Fruit fly (Drosophila melanogaster) whole organism, embryonic: Measurements from ENCODE around the gene tplus3a.

Experiments used
- Adf1 ChIP-seq: fragments of 200-800 bp; sonication (Bioruptor generic); IDR thresholded peaks from 2 replicates; pipeline ENCODE4 v1.3.6; 2022; ENCODE audit warnings: missing biosample characterization, missing genetic modification characterization
- CG11695 ChIP-seq: fragments of 200-800 bp; sonication (Bioruptor generic); IDR thresholded peaks from 3 replicates; pipeline ENCODE4 v1.3.6; 2022; ENCODE audit warnings: missing biosample characterization, missing genetic modification characterization
- CG12391 ChIP-seq: fragments of 200-800 bp; sonication (Bioruptor generic); optimal IDR thresholded peaks from 3 replicates; lab custom pipeline; 2018; ENCODE audit warnings: missing biosample characterization, mild to moderate bottlenecking, missing genetic modification characterization, moderate library complexity
- CG14441 ChIP-seq: fragments of 200-800 bp; sonication (Bioruptor generic); IDR thresholded peaks from 2 replicates; pipeline ENCODE4 v1.3.6; 2022; ENCODE audit warnings: missing biosample characterization, missing genetic modification characterization
- CG15696 ChIP-seq: fragments of 200-800 bp; sonication (Bioruptor generic); optimal IDR thresholded peaks from 2 replicates; lab custom pipeline; 2019; ENCODE audit warnings: missing biosample characterization, mild to moderate bottlenecking, missing genetic modification characterization, moderate library complexity
- CG1832 ChIP-seq: fragments of 200-800 bp; sonication (Bioruptor generic); optimal IDR thresholded peaks from 2 replicates; lab custom pipeline; 2017; ENCODE audit warnings: missing biosample characterization, mild to moderate bottlenecking, missing genetic modification characterization, inconsistent platforms
- CG2120 ChIP-seq: fragments of 200-800 bp; sonication (Bioruptor generic); optimal IDR thresholded peaks from 3 replicates; lab custom pipeline; 2016; ENCODE audit warnings: missing biosample characterization, missing genetic modification characterization
- CG3065 ChIP-seq: fragments of 200-800 bp; sonication (Bioruptor generic); optimal IDR thresholded peaks from 2 replicates; lab custom pipeline; 2016; ENCODE audit warnings: missing biosample characterization, missing genetic modification characterization
- CG31224 ChIP-seq: fragments of 200-800 bp; sonication (Bioruptor generic); IDR thresholded peaks from 2 replicates; pipeline ENCODE4 v1.3.6; 2022; ENCODE audit warnings: missing biosample characterization, missing genetic modification characterization
- CG31365 ChIP-seq: fragments of 200-800 bp; sonication (Bioruptor generic); optimal IDR thresholded peaks from 2 replicates; lab custom pipeline; 2018; ENCODE audit warnings: missing biosample characterization, mild to moderate bottlenecking, missing genetic modification characterization
- CG43689 ChIP-seq: fragments of 200-800 bp; sonication (Bioruptor generic); IDR thresholded peaks from 2 replicates; pipeline ENCODE4 v1.3.6; 2022; ENCODE audit warnings: missing biosample characterization, missing genetic modification characterization
- CG4617 ChIP-seq: fragments of 200-800 bp; sonication (Bioruptor generic); optimal IDR thresholded peaks from 3 replicates; lab custom pipeline; 2016; ENCODE audit warnings: missing biosample characterization, missing genetic modification characterization, borderline replicate concordance
- CG4820 ChIP-seq: fragments of 200-800 bp; sonication (Bioruptor generic); optimal IDR thresholded peaks from 3 replicates; lab custom pipeline; 2016; ENCODE audit warnings: missing biosample characterization, missing genetic modification characterization
- CG5245 ChIP-seq: fragments of 200-800 bp; sonication (Bioruptor generic); optimal IDR thresholded peaks from 3 replicates; lab custom pipeline; 2016; ENCODE audit warnings: missing biosample characterization, missing genetic modification characterization
- CG6791 ChIP-seq: fragments of 200-800 bp; sonication (Bioruptor generic); IDR thresholded peaks from 3 replicates; pipeline ENCODE4 v1.3.6; 2022; ENCODE audit warnings: missing biosample characterization, missing genetic modification characterization; ENCODE audit not compliant: partially characterized antibody
- CG9876 ChIP-seq: fragments of 200-800 bp; sonication (Bioruptor generic); optimal IDR thresholded peaks from 2 replicates; lab custom pipeline; 2016; ENCODE audit warnings: missing biosample characterization, missing genetic modification characterization
- CrebB ChIP-seq: fragments of 200-800 bp; sonication (Bioruptor generic); optimal IDR thresholded peaks from 3 replicates; lab custom pipeline; 2018; ENCODE audit warnings: missing biosample characterization, mild to moderate bottlenecking, missing genetic modification characterization
- Deaf1 ChIP-seq: fragments of 200-800 bp; optimal IDR thresholded peaks from 3 replicates; lab custom pipeline; 2019; ENCODE audit warnings: missing biosample characterization, mild to moderate bottlenecking, missing genetic modification characterization, moderate library complexity
- Dll ChIP-seq: fragments of 200-800 bp; sonication (Bioruptor generic); IDR thresholded peaks from 4 replicates; pipeline ENCODE4 v1.3.6; 2022; ENCODE audit warnings: missing biosample characterization, missing genetic modification characterization; ENCODE audit not compliant: partially characterized antibody
- E2f1 ChIP-seq: fragments of 200-800 bp; sonication (Bioruptor generic); IDR thresholded peaks from 2 replicates; pipeline ENCODE4 v1.3.6; 2022; ENCODE audit warnings: missing biosample characterization, missing genetic modification characterization
- ERR ChIP-seq: fragments of 200-800 bp; sonication (Bioruptor generic); optimal IDR thresholded peaks from 2 replicates; lab custom pipeline; 2016; ENCODE audit warnings: missing biosample characterization, missing genetic modification characterization
- Elba2 ChIP-seq: fragments of 200-800 bp; sonication (Bioruptor generic); optimal IDR thresholded peaks from 3 replicates; lab custom pipeline; 2016; ENCODE audit warnings: missing biosample characterization, missing genetic modification characterization
- Ets65A ChIP-seq: fragments of 200-800 bp; sonication (Bioruptor generic); peaks from one replicate; lab custom pipeline; 2016; ENCODE audit warnings: missing biosample characterization, missing genetic modification characterization
- Hand ChIP-seq: fragments of 200-800 bp; sonication (Bioruptor generic); optimal IDR thresholded peaks from 2 replicates; lab custom pipeline; 2017; ENCODE audit warnings: mild to moderate bottlenecking, missing biosample characterization, missing genetic modification reagents, missing genetic modification characterization
- Jarid2 ChIP-seq: fragments of 200-800 bp; sonication (Bioruptor generic); optimal IDR thresholded peaks from 3 replicates; lab custom pipeline; 2017; ENCODE audit warnings: mild to moderate bottlenecking, missing biosample characterization, missing genetic modification reagents, missing genetic modification characterization
- Kr ChIP-seq: fragments of 200-800 bp; sonication (Bioruptor generic); optimal IDR thresholded peaks from 2 replicates; lab custom pipeline; 2017; ENCODE audit warnings: missing biosample characterization, mild to moderate bottlenecking, missing genetic modification characterization
- Lpt ChIP-seq: fragments of >200 bp; optimal IDR thresholded peaks from 2 replicates; lab custom pipeline; 2018; ENCODE audit warnings: missing biosample characterization, missing genetic modification characterization
- MBD-R2 ChIP-seq: fragments of 200-800 bp; sonication (Bioruptor generic); IDR thresholded peaks from 2 replicates; pipeline ENCODE4 v1.3.6; 2022; ENCODE audit warnings: missing biosample characterization, missing genetic modification characterization
- NK7.1 ChIP-seq: fragments of 200-800 bp; sonication (Bioruptor generic); optimal IDR thresholded peaks from 3 replicates; lab custom pipeline; 2016; ENCODE audit warnings: missing biosample characterization, missing genetic modification characterization
- Neu2 ChIP-seq: fragments of 200-800 bp; sonication (Bioruptor generic); optimal IDR thresholded peaks from 3 replicates; lab custom pipeline; 2016; ENCODE audit warnings: missing biosample characterization, missing genetic modification characterization, borderline replicate concordance
- Nf-YB ChIP-seq: fragments of 200-800 bp; sonication (Bioruptor generic); optimal IDR thresholded peaks from 3 replicates; lab custom pipeline; 2019; ENCODE audit warnings: missing biosample characterization, mild to moderate bottlenecking, missing genetic modification characterization, moderate library complexity
- Ptx1 ChIP-seq: fragments of 200-800 bp; sonication (Bioruptor generic); IDR thresholded peaks from 2 replicates; pipeline ENCODE4 v1.3.6; 2022; ENCODE audit warnings: missing biosample characterization, missing genetic modification characterization
- Sry-β ChIP-seq: fragments of 200-800 bp; sonication (Bioruptor generic); optimal IDR thresholded peaks from 2 replicates; lab custom pipeline; 2018; ENCODE audit warnings: missing biosample characterization, mild to moderate bottlenecking, missing genetic modification characterization, moderate library complexity
- Vsx1 ChIP-seq: fragments of 200-800 bp; sonication (Bioruptor generic); optimal IDR thresholded peaks from 2 replicates; lab custom pipeline; 2017; ENCODE audit warnings: missing biosample characterization, mild to moderate bottlenecking, missing genetic modification characterization, missing genetic modification reagents
- ash1 ChIP-seq: fragments of 200-800 bp; sonication (Bioruptor generic); optimal IDR thresholded peaks from 2 replicates; lab custom pipeline; 2018; ENCODE audit warnings: missing biosample characterization, mild to moderate bottlenecking, missing genetic modification characterization
- bowl ChIP-seq: fragments of 200-800 bp; sonication (Bioruptor generic); IDR thresholded peaks from 2 replicates; pipeline ENCODE4 v1.3.6; 2022; ENCODE audit warnings: missing biosample characterization, missing genetic modification characterization
- cas ChIP-seq: fragments of 200-800 bp; sonication (Bioruptor generic); IDR thresholded peaks from 2 replicates; pipeline ENCODE4 v1.3.6; 2022; ENCODE audit warnings: missing biosample characterization, missing genetic modification characterization
- cg ChIP-seq: fragments of 200-800 bp; sonication (Bioruptor generic); optimal IDR thresholded peaks from 3 replicates; lab custom pipeline; 2019; ENCODE audit warnings: missing biosample characterization, mild to moderate bottlenecking, missing genetic modification characterization, moderate library complexity
- ci ChIP-seq: fragments of 200-800 bp; sonication (Bioruptor generic); IDR thresholded peaks from 3 replicates; pipeline ENCODE4 v1.3.6; 2022; ENCODE audit warnings: missing biosample characterization, missing genetic modification characterization
- croc ChIP-seq: fragments of 200-800 bp; sonication (Bioruptor generic); conservative IDR thresholded peaks from 3 replicates; pipeline ENCODE4 v1.3.6; 2022; ENCODE audit warnings: missing biosample characterization, missing genetic modification characterization
- dpn ChIP-seq, 2 experiments: fragments of 200-800 bp; sonication (Bioruptor generic); optimal IDR thresholded peaks; 3 replicates each; lab custom pipeline; 2016; ENCODE audit warnings: missing biosample characterization in 2 of 2, missing genetic modification characterization in 2 of 2
- ewg ChIP-seq: fragments of 200-800 bp; sonication (Bioruptor generic); optimal IDR thresholded peaks from 3 replicates; lab custom pipeline; 2017; ENCODE audit warnings: mild to moderate bottlenecking, missing biosample characterization, missing genetic modification reagents, missing genetic modification characterization
- fd64A ChIP-seq: fragments of 200-800 bp; sonication (Bioruptor generic); optimal IDR thresholded peaks from 3 replicates; lab custom pipeline; 2018; ENCODE audit warnings: missing biosample characterization, mild to moderate bottlenecking, missing genetic modification characterization
- gem ChIP-seq: fragments of 200-800 bp; sonication (Bioruptor generic); optimal IDR thresholded peaks from 2 replicates; lab custom pipeline; 2019; ENCODE audit warnings: missing biosample characterization, mild to moderate bottlenecking, missing genetic modification characterization, moderate library complexity
- hbn ChIP-seq: fragments of 200-800 bp; sonication (Bioruptor generic); IDR thresholded peaks from 2 replicates; pipeline ENCODE4 v1.3.6; 2022; ENCODE audit warnings: missing biosample characterization, missing genetic modification characterization; ENCODE audit not compliant: partially characterized antibody
- maf-S ChIP-seq: fragments of 200-800 bp; sonication (Bioruptor generic); optimal IDR thresholded peaks from 2 replicates; lab custom pipeline; 2016; ENCODE audit warnings: missing biosample characterization, missing genetic modification characterization
- nerfin-2 ChIP-seq: fragments of 200-800 bp; sonication (Bioruptor generic); IDR thresholded peaks from 2 replicates; pipeline ENCODE4 v1.3.6; 2022; ENCODE audit warnings: missing biosample characterization, missing genetic modification characterization; ENCODE audit not compliant: partially characterized antibody
- sima ChIP-seq: fragments of 200-800 bp; sonication (Bioruptor generic); optimal IDR thresholded peaks from 2 replicates; lab custom pipeline; 2016; ENCODE audit warnings: missing biosample characterization, missing genetic modification characterization
- ttk ChIP-seq: fragments of 200-800 bp; sonication (Bioruptor generic); IDR thresholded peaks from 2 replicates; pipeline ENCODE4 v2.1.2; 2022; ENCODE audit warnings: missing biosample characterization, missing genetic modification characterization
- vfl ChIP-seq: fragments of 200-800 bp; sonication (Bioruptor generic); optimal IDR thresholded peaks from 2 replicates; lab custom pipeline; 2016; ENCODE audit warnings: missing biosample characterization, missing genetic modification characterization
- zfh2 ChIP-seq: fragments of 200-800 bp; sonication (Bioruptor generic); optimal IDR thresholded peaks from 2 replicates; lab custom pipeline; 2016; ENCODE audit warnings: missing biosample characterization, missing genetic modification characterization

The tplus3a gene

DNA sequence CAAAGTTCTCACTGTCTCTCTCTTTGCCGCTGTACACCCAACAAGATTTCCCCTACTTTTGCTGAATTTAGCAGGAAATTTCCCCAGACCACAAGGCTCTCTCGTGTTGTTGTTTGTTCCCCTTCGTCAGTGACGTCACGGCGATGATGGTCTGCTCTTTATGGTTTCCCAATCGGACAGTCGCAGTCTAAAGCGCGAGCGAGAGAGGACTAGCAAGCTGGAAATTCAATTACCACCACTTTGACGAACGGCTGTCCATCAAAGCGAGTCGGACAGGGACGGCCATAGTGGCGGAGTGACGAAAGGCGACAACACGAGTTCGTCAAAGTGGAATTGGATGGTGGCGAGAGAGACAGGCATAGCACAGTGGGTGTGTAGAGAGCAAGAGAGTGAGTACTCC, 46.6 kb upstream of the tplus3a start (continued):
- TF ChIP-seq E2f1 (GFP tag; lab: Robert Waterston, UW), result no peak
- peak; percentile 99 for TF ChIP-seq Nf-YB
- TF ChIP-seq Lpt, result no peak
- TF ChIP-seq Deaf1 (tag; lab: Kevin White, UChicago), result peak; percentile 89
- TF ChIP-seq Jarid2, result peak; percentile 77
- no peak for TF ChIP-seq fd64A (GFP tag; lab: Kevin White, UChicago)
- TF ChIP-seq Adf1 (GFP tag; lab: Robert Waterston, UW), result peak; percentile 88
- TF ChIP-seq CG6791 (GFP tag; lab: Robert Waterston, UW), result peak; percentile 47; the same call in 1 of the 3 replicates
- TF ChIP-seq ash1 (GFP tag; lab: Kevin White, UChicago), result peak; percentile 76
- TF ChIP-seq Vsx1 (GFP tag; lab: Kevin White, UChicago), result peak; percentile 28
- no peak for TF ChIP-seq ci (GFP tag; lab: Robert Waterston, UW)
- TF ChIP-seq dpn (GFP tag; optimal IDR thresholded peaks at IDR 0.05; lab: Kevin White, UChicago), result peak in 1 of 2 experiments; percentile 17
- TF ChIP-seq Neu2 (GFP tag; lab: Kevin White, UChicago), result peak; percentile 99
- no peak for TF ChIP-seq vfl (GFP tag; lab: Kevin White, UChicago)

DNA sequence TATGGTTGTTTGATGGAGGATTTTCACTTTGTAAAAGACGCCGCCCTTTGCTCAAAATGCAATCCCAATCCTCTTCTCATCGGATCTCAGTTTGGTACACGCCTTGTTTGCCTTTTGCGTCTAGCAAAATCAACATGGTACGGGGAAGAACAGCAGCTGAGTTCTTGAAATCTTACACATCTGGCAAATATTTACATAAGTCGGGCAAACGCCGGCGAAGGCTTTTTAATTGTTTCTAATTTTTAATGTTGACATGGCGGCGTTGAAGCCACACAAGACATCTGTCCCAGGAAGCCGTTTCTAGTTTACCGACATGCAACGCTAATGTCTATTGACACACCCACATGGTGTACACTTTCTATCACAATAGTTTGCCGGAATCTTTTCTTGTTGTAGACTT, 34.1 kb upstream of the tplus3a start:
- TF ChIP-seq gem (tag; lab: Kevin White, UChicago), result peak; percentile 30
- TF ChIP-seq cg (GFP tag; lab: Kevin White, UChicago), result no peak
- no peak for TF ChIP-seq Sry-β (GFP tag; lab: Kevin White, UChicago)
- TF ChIP-seq MBD-R2, result no peak
- no peak for TF ChIP-seq ERR (GFP tag; lab: Kevin White, UChicago)
- TF ChIP-seq ewg, result no peak
- TF ChIP-seq sima (GFP tag; lab: Kevin White, UChicago), result no peak
- no peak for TF ChIP-seq CG14441
- no peak for TF ChIP-seq CG5245 (GFP tag; lab: Kevin White, UChicago)
- TF ChIP-seq cas (GFP tag; lab: Robert Waterston, UW), result no peak
- no peak for TF ChIP-seq CG4617 (GFP tag; lab: Kevin White, UChicago)
- no peak for TF ChIP-seq Hand (GFP tag; lab: Kevin White, UChicago)
- TF ChIP-seq CG4820 (GFP tag; lab: Kevin White, UChicago), result no peak
- TF ChIP-seq CG31365 (tag; lab: Kevin White, UChicago), result no peak
- no peak for TF ChIP-seq CG1832 (GFP tag; lab: Kevin White, UChicago)
- peak; percentile 90 for TF ChIP-seq CG15696
- TF ChIP-seq nerfin-2 (GFP tag; lab: Robert Waterston, UW), result no peak
- no peak for TF ChIP-seq CG43689 (GFP tag; lab: Robert Waterston, UW)
- no peak for TF ChIP-seq Dll (GFP tag; lab: Robert Waterston, UW)
- TF ChIP-seq Elba2, result no peak
- peak; percentile 90 for TF ChIP-seq Ets65A
- no peak for TF ChIP-seq CrebB (tag; lab: Kevin White, UChicago)
- TF ChIP-seq CG12391, result no peak
- no peak for TF ChIP-seq NK7.1 (GFP tag; lab: Kevin White, UChicago)
- TF ChIP-seq ttk, result no peak
- TF ChIP-seq Kr, result peak; percentile 40
- no peak for TF ChIP-seq croc (GFP tag; lab: Robert Waterston, UW)
- no peak for TF ChIP-seq CG9876
- no peak for TF ChIP-seq CG31224 (GFP tag; lab: Robert Waterston, UW)
- no peak for TF ChIP-seq CG11695 (GFP tag; lab: Robert Waterston, UW)
- TF ChIP-seq bowl (GFP tag; lab: Robert Waterston, UW), result no peak
- no peak for TF ChIP-seq CG3065
- no peak for TF ChIP-seq maf-S (GFP tag; lab: Kevin White, UChicago)
- TF ChIP-seq zfh2, result no peak
- TF ChIP-seq hbn (GFP tag; lab: Robert Waterston, UW), result no peak
- no peak for TF ChIP-seq Ptx1 (GFP tag; lab: Robert Waterston, UW)
- no peak for TF ChIP-seq CG2120 (GFP tag; lab: Kevin White, UChicago)
